Fruit fly (Drosophila melanogaster) whole organism: ENCODE measurements around the gene Kul.

ENCODE experiments used
- EcR ChIP-seq, 2 experiments: fragments of >200 bp; optimal IDR thresholded peaks; 2 replicates each; lab custom pipeline; 2017; ENCODE audit warnings: missing biosample characterization in 2 of 2, missing genetic modification characterization in 2 of 2, missing genetic modification reagents in 2 of 2
- psq ChIP-seq: fragments of >200 bp; optimal IDR thresholded peaks from 2 replicates; lab custom pipeline; 2017

dm6 chr3R:29763154-29763553, 37.5 kb downstream of the Kul start:
- TF ChIP-seq psq (lab: Kevin White, UChicago) (no peak), EcR (GFP tag; optimal IDR thresholded peaks at IDR 0.05; lab: Kevin White, UChicago) (peak in 1 of 2 experiments; percentile 45)
